Worm (Caenorhabditis elegans) whole organism, L4 larva: ENCODE data around the gene E02C12.10.
"Not testable (repeated sequence)": the region's sequence is repeated elsewhere in the genome, so short reads cannot be mapped to it uniquely, and the experiment has no call there.

ENCODE experiments used
- D1046.2 ChIP-seq: fragments of 200-800 bp; sonication (Bioruptor generic); IDR thresholded peaks from 2 replicates; pipeline ENCODE4 v1.3.6; 2022; ENCODE audit warnings: missing genetic modification characterization, missing compliant biosample characterization
- F26F4.8 ChIP-seq: fragments of 200-800 bp; sonication (Bioruptor generic); conservative IDR thresholded peaks from 2 replicates; pipeline ENCODE4 v1.3.6; 2022; ENCODE audit warnings: missing genetic modification characterization, missing compliant biosample characterization
- F37D6.2 ChIP-seq: sonication (generic microtip); optimal IDR thresholded peaks from 2 replicates; lab custom pipeline; 2016; ENCODE audit warnings: mild to moderate bottlenecking, missing genetic modification characterization, missing compliant biosample characterization
- F44E2.7 ChIP-seq: fragments of 200-800 bp; sonication (Bioruptor generic); IDR thresholded peaks from 2 replicates; pipeline ENCODE4 v2.1.2; 2022; ENCODE audit warnings: missing genetic modification characterization, missing compliant biosample characterization
- Y48G9A.11 ChIP-seq: fragments of 200-800 bp; sonication (Bioruptor generic); IDR thresholded peaks from 2 replicates; pipeline ENCODE4 v1.3.6; 2022; ENCODE audit warnings: missing genetic modification reagents, missing genetic modification characterization, missing compliant biosample characterization
- Y5F2A.4 ChIP-seq: fragments of 200-800 bp; sonication (Bioruptor generic); optimal IDR thresholded peaks from 2 replicates; lab custom pipeline; 2018; ENCODE audit warnings: mild to moderate bottlenecking, missing genetic modification characterization, missing compliant biosample characterization
- ceh-20 ChIP-seq: fragments of 200-800 bp; sonication (Bioruptor generic); IDR thresholded peaks from 2 replicates; pipeline ENCODE4 v1.3.6; 2022; ENCODE audit warnings: missing genetic modification reagents, missing genetic modification characterization, missing compliant biosample characterization
- ceh-62 ChIP-seq: sonication (generic microtip); optimal IDR thresholded peaks from 2 replicates; lab custom pipeline; 2017; ENCODE audit warnings: missing biosample characterization, missing genetic modification characterization
- cey-2 ChIP-seq: sonication (generic microtip); optimal IDR thresholded peaks from 3 replicates; lab custom pipeline; 2017; ENCODE audit warnings: missing genetic modification characterization, mild to moderate bottlenecking, missing compliant biosample characterization, antibody characterized with exemption, borderline replicate concordance; ENCODE audit not compliant: insufficient read depth
- daf-16 ChIP-seq, 3 experiments: sonication (generic microtip); optimal IDR thresholded peaks; 2 replicates each; lab custom pipeline; 2016 to 2017; ENCODE audit warnings: missing genetic modification characterization in 3 of 3, missing genetic modification reagents in 3 of 3, mild to moderate bottlenecking in 2 of 3, missing compliant biosample characterization in 2 of 3, missing biosample characterization in 1 of 3, moderate library complexity in 1 of 3
- dmd-6 ChIP-seq: fragments of 200-800 bp; sonication (Bioruptor generic); IDR thresholded peaks from 2 replicates; pipeline ENCODE4 v1.3.6; 2022; ENCODE audit warnings: missing genetic modification reagents, missing genetic modification characterization, missing compliant biosample characterization
- dmd-9 ChIP-seq: fragments of 200-800 bp; sonication (Bioruptor generic); IDR thresholded peaks from 2 replicates; pipeline ENCODE4 v1.3.6; 2022; ENCODE audit warnings: missing genetic modification reagents, missing genetic modification characterization, missing compliant biosample characterization
- egl-27 ChIP-seq: sonication (generic microtip); optimal IDR thresholded peaks from 3 replicates; lab custom pipeline; 2017; ENCODE audit warnings: missing biosample characterization, missing genetic modification reagents, missing genetic modification characterization
- gei-8 ChIP-seq: fragments of 200-800 bp; sonication (Bioruptor generic); optimal IDR thresholded peaks from 2 replicates; lab custom pipeline; 2018; ENCODE audit warnings: mild to moderate bottlenecking, missing genetic modification characterization, missing compliant biosample characterization
- hlh-11 ChIP-seq: fragments of 200-800 bp; sonication (Bioruptor generic); optimal IDR thresholded peaks from 2 replicates; lab custom pipeline; 2018; ENCODE audit warnings: mild to moderate bottlenecking, missing genetic modification characterization, missing compliant biosample characterization
- hlh-30 ChIP-seq: sonication (generic microtip); optimal IDR thresholded peaks from 2 replicates; lab custom pipeline; 2017; ENCODE audit warnings: antibody characterized with exemption, mild to moderate bottlenecking, missing genetic modification characterization, missing compliant biosample characterization; ENCODE audit not compliant: insufficient read depth
- jun-1 ChIP-seq: fragments of 150-350 bp; optimal IDR thresholded peaks from 2 replicates; lab custom pipeline; 2014; ENCODE audit warnings: missing biosample characterization, missing genetic modification reagents, missing genetic modification characterization
- lin-1 ChIP-seq: fragments of 200-800 bp; sonication (Bioruptor generic); IDR thresholded peaks from 2 replicates; pipeline ENCODE4 v1.3.6; 2022; ENCODE audit warnings: missing genetic modification reagents, missing genetic modification characterization, missing compliant biosample characterization
- lin-29 ChIP-seq: fragments of 200-800 bp; sonication (Bioruptor generic); IDR thresholded peaks from 2 replicates; pipeline ENCODE4 v1.3.6; 2022; ENCODE audit warnings: missing genetic modification reagents, missing genetic modification characterization, missing compliant biosample characterization
- lin-38 ChIP-seq: fragments of 200-800 bp; sonication (Bioruptor generic); IDR thresholded peaks from 2 replicates; pipeline ENCODE4 v1.3.6; 2022; ENCODE audit warnings: missing genetic modification reagents, missing genetic modification characterization, missing compliant biosample characterization
- madf-5 ChIP-seq, 2 experiments: fragments of 200-800 bp; sonication (Bioruptor generic); IDR thresholded peaks; 2 replicates each; pipeline ENCODE4 v1.3.6; 2022; ENCODE audit warnings: missing compliant biosample characterization in 2 of 2, missing genetic modification characterization in 2 of 2
- madf-9 ChIP-seq: fragments of 200-800 bp; sonication (Bioruptor generic); conservative IDR thresholded peaks from 2 replicates; pipeline ENCODE4 v1.3.6; 2022; ENCODE audit warnings: missing genetic modification reagents, missing genetic modification characterization, missing compliant biosample characterization
- mep-1 ChIP-seq: fragments of 150-350 bp; sonication (generic microtip); optimal IDR thresholded peaks from 3 replicates; lab custom pipeline; 2014; ENCODE audit warnings: missing biosample characterization, missing genetic modification characterization
- mxl-3 ChIP-seq: fragments of 200-800 bp; sonication (Bioruptor generic); optimal IDR thresholded peaks from 2 replicates; lab custom pipeline; 2018; ENCODE audit warnings: mild to moderate bottlenecking, missing genetic modification characterization, missing compliant biosample characterization
- nhr-102 ChIP-seq: sonication (generic microtip); optimal IDR thresholded peaks from 2 replicates; lab custom pipeline; 2016; ENCODE audit warnings: mild to moderate bottlenecking, missing genetic modification characterization, moderate library complexity, missing compliant biosample characterization
- nhr-11 ChIP-seq: fragments of 150-350 bp; optimal IDR thresholded peaks from 2 replicates; lab custom pipeline; 2014; ENCODE audit warnings: missing biosample characterization, missing genetic modification characterization
- nhr-237 ChIP-seq: sonication (generic microtip); optimal IDR thresholded peaks from 2 replicates; lab custom pipeline; 2017; ENCODE audit warnings: missing biosample characterization, missing genetic modification characterization
- nhr-25 ChIP-seq: sonication (generic microtip); optimal IDR thresholded peaks from 2 replicates; lab custom pipeline; 2017; ENCODE audit warnings: missing genetic modification characterization, mild to moderate bottlenecking, missing compliant biosample characterization, antibody characterized with exemption, moderate library complexity, borderline replicate concordance; ENCODE audit not compliant: insufficient read depth
- nhr-28 ChIP-seq: fragments of 150-350 bp; optimal IDR thresholded peaks from 2 replicates; lab custom pipeline; 2014; ENCODE audit warnings: missing biosample characterization, missing genetic modification characterization
- nhr-6 ChIP-seq: fragments of 150-350 bp; optimal IDR thresholded peaks from 2 replicates; lab custom pipeline; 2014; ENCODE audit warnings: missing biosample characterization, missing genetic modification characterization
- php-3 ChIP-seq: fragments of 200-800 bp; sonication (Bioruptor generic); IDR thresholded peaks from 2 replicates; pipeline ENCODE4 v1.3.6; 2022; ENCODE audit warnings: missing genetic modification reagents, missing genetic modification characterization, missing compliant biosample characterization
- set-16 ChIP-seq: fragments of 200-800 bp; sonication (Bioruptor generic); IDR thresholded peaks from 2 replicates; pipeline ENCODE4 v1.3.6; 2022; ENCODE audit warnings: missing genetic modification reagents, missing genetic modification characterization, missing compliant biosample characterization
- spr-1 ChIP-seq: sonication (generic microtip); optimal IDR thresholded peaks from 2 replicates; lab custom pipeline; 2016; ENCODE audit warnings: mild to moderate bottlenecking, missing genetic modification characterization, missing compliant biosample characterization
- spr-3 ChIP-seq: fragments of 200-800 bp; sonication (Bioruptor generic); optimal IDR thresholded peaks from 2 replicates; lab custom pipeline; 2018; ENCODE audit warnings: mild to moderate bottlenecking, missing genetic modification characterization, missing compliant biosample characterization
- unc-130 ChIP-seq: sonication (generic microtip); optimal IDR thresholded peaks from 2 replicates; lab custom pipeline; 2016; ENCODE audit warnings: missing genetic modification reagents, missing genetic modification characterization, missing compliant biosample characterization
- unc-39 ChIP-seq: sonication (generic microtip); optimal IDR thresholded peaks from 2 replicates; lab custom pipeline; 2017; ENCODE audit warnings: missing biosample characterization, missing genetic modification characterization
- unc-62 ChIP-seq, 3 experiments: fragments of 150-350 bp in 1 of 3; sonication (generic microtip); optimal IDR thresholded peaks in 2 of 3; peaks in 1 of 3; 1 replicate in 1 of 3; 2 replicates in 2 of 3; lab custom pipeline; 2014 to 2017; ENCODE audit warnings: missing biosample characterization in 3 of 3, missing genetic modification characterization in 3 of 3, missing genetic modification reagents in 3 of 3, missing genotype in 1 of 3
- vab-7 ChIP-seq: fragments of 200-800 bp; sonication (Bioruptor generic); IDR thresholded peaks from 2 replicates; pipeline ENCODE4 v1.3.6; 2022; ENCODE audit warnings: missing genetic modification reagents, missing genetic modification characterization, missing compliant biosample characterization
- zfp-2 ChIP-seq: sonication (generic microtip); optimal IDR thresholded peaks from 2 replicates; lab custom pipeline; 2016; ENCODE audit warnings: mild to moderate bottlenecking, missing genetic modification characterization, missing compliant biosample characterization
- zfp-3 ChIP-seq: fragments of 200-800 bp; sonication (Bioruptor generic); conservative IDR thresholded peaks from 2 replicates; pipeline ENCODE4 v1.3.6; 2022; ENCODE audit warnings: missing genetic modification reagents, missing genetic modification characterization, missing compliant biosample characterization
- zip-11 ChIP-seq: fragments of 200-800 bp; sonication (Bioruptor generic); IDR thresholded peaks from 2 replicates; pipeline ENCODE4 v1.3.6; 2022; ENCODE audit warnings: missing genetic modification characterization, missing compliant biosample characterization

The E02C12.10 gene

ce11 chrV:9381846-9382363 lies 3.7 kb upstream of the E02C12.10 start, which contains the start of gene E02C12.12:
Gene E02C12.12 (minus strand): TSS chrV:9382313.
- TF ChIP-seq unc-62 (GFP tag; optimal IDR thresholded peaks at IDR 0.05 in 1 of 2; lab: Kevin White, UChicago) (peak in 1 of 2 experiments; percentile 55), unc-62 (tag; optimal IDR thresholded peaks at IDR 0.05; lab: Kevin White, UChicago) (no peak), daf-16 (GFP tag; optimal IDR thresholded peaks at IDR 0.05; lab: Kevin White, UChicago) (no peak), daf-16 (tag; optimal IDR thresholded peaks at IDR 0.05; lab: Kevin White, UChicago) (no peak)

- TF ChIP-seq madf-9; dmd-9 (GFP tag; lab: Robert Waterston, UW); unc-39 (tag; lab: Kevin White, UChicago): not testable (repeated sequence)
- TF ChIP-seq, all 104 proteins: peak for 0; not testable (repeated sequence) for 104
These were observed 1.6 kb upstream of the E02C12.10 start, which contains the start of gene E02C12.11 for ce11 chrV:9379808-9380207. Gene E02C12.11 (minus strand): TSS chrV:9379908.

- no peak for TF ChIP-seq hlh-30 (tag; lab: Kevin White, UChicago)
- no peak for TF ChIP-seq gei-8 (GFP tag; lab: Kevin White, UChicago)
- no peak for TF ChIP-seq zip-11 (GFP tag; lab: Robert Waterston, UW)
- TF ChIP-seq F37D6.2 (tag; lab: Kevin White, UChicago), result no peak
- no peak for TF ChIP-seq madf-5 (GFP tag; IDR thresholded peaks at IDR 0.05; lab: Robert Waterston, UW)
- TF ChIP-seq spr-1 (tag; lab: Kevin White, UChicago), result no peak
- no peak for TF ChIP-seq zfp-3 (GFP tag; lab: Robert Waterston, UW)
- TF ChIP-seq ceh-20 (GFP tag; lab: Robert Waterston, UW), result no peak
- TF ChIP-seq spr-3 (GFP tag; lab: Kevin White, UChicago), result no peak
- no peak for TF ChIP-seq egl-27
- TF ChIP-seq jun-1 (tag; lab: Kevin White, UChicago), result no peak
- no peak for TF ChIP-seq zfp-2 (tag; lab: Kevin White, UChicago)
- no peak for TF ChIP-seq lin-38
- no peak for TF ChIP-seq mxl-3 (GFP tag; lab: Kevin White, UChicago)
- no peak for TF ChIP-seq nhr-25 (tag; lab: Kevin White, UChicago)
- no peak for TF ChIP-seq lin-29 (GFP tag; lab: Robert Waterston, UW)
These were observed 1.8 kb downstream of the E02C12.10 start, which contains the start of gene E02C12.19 for ce11 chrV:9376417-9376816. Gene E02C12.19 (minus strand): TSS chrV:9376517.

ce11 chrV:9375378-9375777 lies 2.8 kb downstream of the E02C12.10 start, which contains the start of gene E02C12.9:
Gene E02C12.9 (minus strand): TSS chrV:9375478.
- TF ChIP-seq nhr-6 (tag; lab: Kevin White, UChicago) (no peak), F44E2.7 (no peak), mep-1 (tag; lab: Kevin White, UChicago) (no peak), F26F4.8 (no peak), nhr-11 (tag; lab: Kevin White, UChicago) (no peak), zfp-3 (GFP tag; lab: Robert Waterston, UW) (no peak), hlh-11 (tag; lab: Kevin White, UChicago) (no peak), egl-27 (no peak)

- TF ChIP-seq cey-2 (tag; lab: Kevin White, UChicago) (no peak), lin-1 (GFP tag; lab: Robert Waterston, UW) (0 out of 2 replicates have a peak, but pooled peaks have one; percentile 14), unc-130 (GFP tag; lab: Kevin White, UChicago) (no peak), daf-16 (GFP tag; optimal IDR thresholded peaks at IDR 0.05; lab: Kevin White, UChicago) (no peak), daf-16 (tag; optimal IDR thresholded peaks at IDR 0.05; lab: Kevin White, UChicago) (peak; percentile 54), ceh-62 (tag; lab: Kevin White, UChicago) (no peak), nhr-102 (tag; lab: Kevin White, UChicago) (no peak), nhr-237 (tag; lab: Kevin White, UChicago) (no peak), vab-7 (GFP tag; lab: Robert Waterston, UW) (no peak), dmd-6 (GFP tag; lab: Robert Waterston, UW) (peak; percentile 80), Y5F2A.4 (GFP tag; lab: Kevin White, UChicago) (no peak), set-16 (GFP tag; lab: Robert Waterston, UW) (no peak), Y48G9A.11 (GFP tag; lab: Robert Waterston, UW) (no peak), unc-62 (GFP tag; optimal IDR thresholded peaks at IDR 0.05 in 1 of 2; lab: Kevin White, UChicago) (peak in 1 of 2 experiments; percentile 9), unc-62 (tag; optimal IDR thresholded peaks at IDR 0.05; lab: Kevin White, UChicago) (no peak), php-3 (no peak), D1046.2 (GFP tag; lab: Robert Waterston, UW) (no peak), nhr-28 (tag; lab: Kevin White, UChicago) (peak; percentile 72)
These were observed 4.7 kb downstream of the E02C12.10 start, which contains the start of gene E02C12.8 for ce11 chrV:9373473-9373872. Gene E02C12.8 (minus strand): TSS chrV:9373613.
